3 fruit fly cellular contexts compared by ENCODE assay signal in the genomic region with DNA sequence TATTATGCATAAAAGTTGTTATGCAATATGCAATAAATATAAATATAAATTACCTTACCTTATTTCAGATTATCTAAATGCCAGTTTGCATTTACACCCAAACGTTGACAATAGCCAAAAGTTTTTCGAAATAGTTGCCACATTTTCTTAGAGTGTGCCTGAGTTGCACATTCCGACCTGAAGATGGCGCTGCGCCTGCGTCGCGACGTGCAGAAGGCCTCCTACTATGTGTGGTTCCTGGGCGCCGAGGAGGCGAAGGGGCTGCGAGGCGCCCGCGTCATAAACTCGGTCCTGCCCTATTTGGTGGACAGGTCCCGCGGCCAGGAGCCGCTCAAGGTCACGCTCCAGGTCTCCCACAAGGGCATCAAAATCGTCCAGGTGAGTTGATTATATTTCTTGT.
TF ChIP-seq lines count a peak whose summit lies in the region.

No protein-coding gene starts in this region.

- TF ChIP-seq CTCF in S2 (optimal IDR thresholded peaks at IDR 0.05; lab: Kevin White, UChicago), result peak; percentile 74 to 77
- peak; percentile 84 for TF ChIP-seq CTCF in whole organism, embryonic (GFP tag; optimal IDR thresholded peaks at IDR 0.05; lab: Kevin White, UChicago)

TF ChIP-seq in whole organism, embryonic, 481 proteins besides CTCF, POLR2A, EP300 and RAD21:
- TF ChIP-seq Med (GFP tag; lab: Kevin White, UChicago), result peak; percentile 3
- no peak for TF ChIP-seq Fer1 (GFP tag; optimal IDR thresholded peaks at IDR 0.05; lab: Kevin White, UChicago)
- no peak for TF ChIP-seq row (GFP tag; IDR thresholded peaks at IDR 0.05; lab: Robert Waterston, UW)
- no peak for TF ChIP-seq fd96Cb (tag; optimal IDR thresholded peaks at IDR 0.05; lab: Kevin White, UChicago)
- TF ChIP-seq lab (GFP tag; optimal IDR thresholded peaks at IDR 0.05; lab: Kevin White, UChicago), result no peak
- TF ChIP-seq Ets65A (GFP tag; lab: Kevin White, UChicago), result no peak
- no peak for TF ChIP-seq Nf-YB (GFP tag; optimal IDR thresholded peaks at IDR 0.05; lab: Kevin White, UChicago)
- no peak for TF ChIP-seq CG2199 (GFP tag; IDR thresholded peaks at IDR 0.05; lab: Robert Waterston, UW)
- no peak for TF ChIP-seq ttk (GFP tag; IDR thresholded peaks at IDR 0.05; lab: Robert Waterston, UW)
- TF ChIP-seq cg (GFP tag; optimal IDR thresholded peaks at IDR 0.05; lab: Kevin White, UChicago), result no peak
- TF ChIP-seq CG14014 (GFP tag; IDR thresholded peaks at IDR 0.05; lab: Robert Waterston, UW), result no peak
- no peak for TF ChIP-seq Atf6 (GFP tag; IDR thresholded peaks at IDR 0.05; lab: Robert Waterston, UW)
- no peak for TF ChIP-seq Oli (tag; optimal IDR thresholded peaks at IDR 0.05; lab: Kevin White, UChicago)
- TF ChIP-seq ro (GFP tag; IDR thresholded peaks at IDR 0.05; lab: Robert Waterston, UW), result no peak
- TF ChIP-seq sc (optimal IDR thresholded peaks at IDR 0.05; lab: Kevin White, UChicago), result no peak
- TF ChIP-seq sc (GFP tag; optimal IDR thresholded peaks at IDR 0.05; lab: Kevin White, UChicago), result no peak
- TF ChIP-seq CG17359 (tag; optimal IDR thresholded peaks at IDR 0.05; lab: Kevin White, UChicago), result no peak
- TF ChIP-seq CG15696 (tag; optimal IDR thresholded peaks at IDR 0.05; lab: Kevin White, UChicago), result no peak
- peak; percentile 43 for TF ChIP-seq zf30C (GFP tag; optimal IDR thresholded peaks at IDR 0.05; lab: Kevin White, UChicago)
- no peak for TF ChIP-seq B-H2 (GFP tag; optimal IDR thresholded peaks at IDR 0.05; lab: Kevin White, UChicago)
- no peak for TF ChIP-seq z (GFP tag; IDR thresholded peaks at IDR 0.05; lab: Robert Waterston, UW)
- no peak for TF ChIP-seq aop (GFP tag; IDR thresholded peaks at IDR 0.05; lab: Robert Waterston, UW)
- TF ChIP-seq CG2889 (GFP tag; IDR thresholded peaks at IDR 0.05; lab: Robert Waterston, UW), result no peak
- TF ChIP-seq CG4328 (GFP tag; optimal IDR thresholded peaks at IDR 0.05; lab: Kevin White, UChicago), result no peak
- TF ChIP-seq sd (tag; optimal IDR thresholded peaks at IDR 0.05; lab: Kevin White, UChicago), result peak; percentile 82
- TF ChIP-seq zfh1 (GFP tag; IDR thresholded peaks at IDR 0.05; lab: Robert Waterston, UW), result no peak
- TF ChIP-seq slou (GFP tag; optimal IDR thresholded peaks at IDR 0.05; lab: Kevin White, UChicago), result no peak
- TF ChIP-seq CG11085 (GFP tag; IDR thresholded peaks at IDR 0.05; lab: Robert Waterston, UW), result no peak
- no peak for TF ChIP-seq sima (GFP tag; optimal IDR thresholded peaks at IDR 0.05; lab: Kevin White, UChicago)
- no peak for TF ChIP-seq CG9932 (GFP tag; IDR thresholded peaks at IDR 0.05; lab: Robert Waterston, UW)
- TF ChIP-seq corto (GFP tag; optimal IDR thresholded peaks at IDR 0.05; lab: Kevin White, UChicago), result no peak
- no peak for TF ChIP-seq CG1603 (tag; optimal IDR thresholded peaks at IDR 0.05; lab: Kevin White, UChicago)
- TF ChIP-seq HLH54F (GFP tag; optimal IDR thresholded peaks at IDR 0.05; lab: Kevin White, UChicago), result no peak
- 0 out of 4 replicates have a peak, but pooled peaks have one; percentile 34 for TF ChIP-seq chinmo (GFP tag; IDR thresholded peaks at IDR 0.05; lab: Robert Waterston, UW; ENCODE audit: partially characterized antibody)

TF ChIP-seq in whole organism, pupa, 21 proteins besides CTCF, POLR2A, EP300 and RAD21:
- TF ChIP-seq fd96Ca (GFP tag; IDR thresholded peaks at IDR 0.05; lab: Robert Waterston, UW), result no peak
- peak; percentile 5 for TF ChIP-seq CG13204 (GFP tag; optimal IDR thresholded peaks at IDR 0.05; lab: Kevin White, UChicago)
- no peak for TF ChIP-seq CG8301 (tag; optimal IDR thresholded peaks at IDR 0.05; lab: Kevin White, UChicago)
- TF ChIP-seq CG10348 (GFP tag; IDR thresholded peaks at IDR 0.05; lab: Robert Waterston, UW), result no peak
TF ChIP-seq in whole organism, pupa: peak in this region for 1.
